Worm (Caenorhabditis elegans) whole organism, early embryonic: Measurements from ENCODE around the gene F23F12.3.

Experiments
- aly-1 ChIP-seq: sonication (generic microtip); optimal IDR thresholded peaks from 2 replicates; lab custom pipeline; 2016; ENCODE audit warnings: missing genetic modification characterization, missing compliant biosample characterization
- ama-1 ChIP-seq: fragments of 150-350 bp; optimal IDR thresholded peaks from 2 replicates; lab custom pipeline; 2014
- ceh-36 ChIP-seq: sonication (generic microtip); optimal IDR thresholded peaks from 2 replicates; lab custom pipeline; 2016; ENCODE audit warnings: missing genetic modification characterization, inconsistent platforms, missing compliant biosample characterization
- hmg-4 ChIP-seq: fragments of 200-800 bp; sonication (Bioruptor generic); optimal IDR thresholded peaks from 2 replicates; lab custom pipeline; 2018; ENCODE audit warnings: mild to moderate bottlenecking, missing genetic modification characterization, missing compliant biosample characterization
- pes-1 ChIP-seq: fragments of 200-800 bp; sonication (Bioruptor generic); IDR thresholded peaks from 2 replicates; pipeline ENCODE4 v1.3.6; 2022; ENCODE audit warnings: missing genetic modification reagents, missing genetic modification characterization, missing compliant biosample characterization

DNA sequence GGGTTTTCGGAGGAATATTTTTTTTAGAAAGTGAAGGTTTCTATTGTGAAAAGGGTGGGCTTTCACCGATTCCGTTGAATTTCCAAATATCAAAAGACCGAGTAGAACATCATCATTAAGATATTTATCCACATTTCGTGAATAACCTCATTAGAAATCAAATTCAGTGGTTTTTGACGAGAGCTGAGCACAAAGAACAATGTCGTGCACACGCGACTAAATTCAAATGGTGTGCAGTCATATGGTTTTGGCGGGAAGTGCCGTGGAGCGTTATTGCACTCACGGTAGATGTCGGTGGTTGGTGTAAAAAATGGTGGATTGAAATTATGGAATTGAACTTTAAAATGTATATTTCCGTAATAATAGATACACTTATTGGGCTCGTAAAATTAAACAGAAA lies 47.6 kb upstream of the F23F12.3 start:
- no peak for TF ChIP-seq ceh-36
- TF ChIP-seq pes-1 (GFP tag; lab: Robert Waterston, UW) = no peak
- TF ChIP-seq hmg-4 (GFP tag; lab: Kevin White, UChicago) = no peak
- TF ChIP-seq aly-1 (tag; lab: Kevin White, UChicago) = no peak
- no peak for TF ChIP-seq ama-1 (lab: Kevin White, UChicago)
